Fruit fly (Drosophila melanogaster) whole organism, embryonic: Measurements from ENCODE around the gene FucTA.

ENCODE experiments used
- Abd-B ChIP-seq: fragments of 200-800 bp; sonication (Bioruptor generic); optimal IDR thresholded peaks from 2 replicates; lab custom pipeline; 2018; ENCODE audit warnings: missing biosample characterization, mild to moderate bottlenecking, missing genetic modification characterization, moderate library complexity
- Atf6 ChIP-seq: fragments of 200-800 bp; sonication (Bioruptor generic); IDR thresholded peaks from 2 replicates; pipeline ENCODE4 v1.3.6; 2022; ENCODE audit warnings: missing biosample characterization, missing genetic modification characterization
- Blimp-1 ChIP-seq: fragments of 200-800 bp; sonication (Bioruptor generic); optimal IDR thresholded peaks from 3 replicates; lab custom pipeline; 2018; ENCODE audit warnings: missing biosample characterization, missing genetic modification characterization, mild to moderate bottlenecking, moderate library complexity, missing genetic modification reagents
- CG10267 ChIP-seq: fragments of 200-800 bp; sonication (Bioruptor generic); optimal IDR thresholded peaks from 2 replicates; lab custom pipeline; 2018; ENCODE audit warnings: missing biosample characterization, mild to moderate bottlenecking, missing genetic modification characterization, moderate library complexity
- CG10321 ChIP-seq: fragments of 200-800 bp; sonication (Bioruptor generic); IDR thresholded peaks from 2 replicates; pipeline ENCODE4 v1.3.6; 2022; ENCODE audit warnings: missing biosample characterization, missing genetic modification characterization
- CG13123 ChIP-seq: fragments of 200-800 bp; sonication (Bioruptor generic); optimal IDR thresholded peaks from 2 replicates; lab custom pipeline; 2016; ENCODE audit warnings: missing biosample characterization, missing genetic modification characterization
- CG1647 ChIP-seq: fragments of 200-800 bp; sonication (Bioruptor generic); optimal IDR thresholded peaks from 3 replicates; lab custom pipeline; 2016; ENCODE audit warnings: missing biosample characterization, missing genetic modification characterization
- CG17186 ChIP-seq: fragments of 200-800 bp; sonication (Bioruptor generic); optimal IDR thresholded peaks from 3 replicates; lab custom pipeline; 2017; ENCODE audit warnings: missing biosample characterization, missing genetic modification reagents, missing genetic modification characterization
- CG17612 ChIP-seq: fragments of 200-800 bp; sonication (Bioruptor generic); IDR thresholded peaks from 2 replicates; pipeline ENCODE4 v1.3.6; 2022; ENCODE audit warnings: missing biosample characterization, missing genetic modification characterization
- CG18476 ChIP-seq: fragments of 200-800 bp; sonication (Bioruptor generic); optimal IDR thresholded peaks from 2 replicates; lab custom pipeline; 2016; ENCODE audit warnings: missing biosample characterization, mild to moderate bottlenecking, missing genetic modification characterization
- CG2202 ChIP-seq: fragments of 200-800 bp; sonication (Bioruptor generic); optimal IDR thresholded peaks from 2 replicates; lab custom pipeline; 2018; ENCODE audit warnings: missing biosample characterization, mild to moderate bottlenecking, missing genetic modification characterization
- CG32772 ChIP-seq: fragments of 200-800 bp; sonication (Bioruptor generic); IDR thresholded peaks from 2 replicates; pipeline ENCODE4 v1.3.6; 2022; ENCODE audit warnings: missing biosample characterization, missing genetic modification characterization
- CG33557 ChIP-seq: fragments of 200-800 bp; sonication (Bioruptor generic); optimal IDR thresholded peaks from 2 replicates; lab custom pipeline; 2019; ENCODE audit warnings: missing biosample characterization, mild to moderate bottlenecking, missing genetic modification characterization, moderate library complexity
- CG5180 ChIP-seq: fragments of 200-800 bp; sonication (Bioruptor generic); optimal IDR thresholded peaks from 3 replicates; lab custom pipeline; 2017; ENCODE audit warnings: missing biosample characterization, missing genetic modification characterization, mild to moderate bottlenecking, moderate library complexity, missing genetic modification reagents
- CG6683 ChIP-seq: fragments of 200-800 bp; sonication (Bioruptor generic); optimal IDR thresholded peaks from 2 replicates; lab custom pipeline; 2017; ENCODE audit warnings: missing biosample characterization, mild to moderate bottlenecking, missing genetic modification characterization, missing genetic modification reagents
- CG6813 ChIP-seq: fragments of 200-800 bp; sonication (Bioruptor generic); optimal IDR thresholded peaks from 2 replicates; lab custom pipeline; 2017; ENCODE audit warnings: missing biosample characterization, missing genetic modification characterization, mild to moderate bottlenecking, moderate library complexity, missing genetic modification reagents
- CG7271 ChIP-seq: fragments of 200-800 bp; sonication (Bioruptor generic); optimal IDR thresholded peaks from 2 replicates; lab custom pipeline; 2018; ENCODE audit warnings: missing biosample characterization, mild to moderate bottlenecking, missing genetic modification characterization, moderate library complexity
- CG7839 ChIP-seq: fragments of 200-800 bp; sonication (Bioruptor generic); optimal IDR thresholded peaks from 3 replicates; lab custom pipeline; 2018; ENCODE audit warnings: missing biosample characterization, mild to moderate bottlenecking, missing genetic modification characterization, moderate library complexity
- CG8478 ChIP-seq: fragments of >200 bp; optimal IDR thresholded peaks from 2 replicates; lab custom pipeline; 2018
- Dp ChIP-seq: fragments of 200-800 bp; sonication (Bioruptor generic); optimal IDR thresholded peaks from 2 replicates; lab custom pipeline; 2018; ENCODE audit warnings: missing biosample characterization, mild to moderate bottlenecking, missing genetic modification characterization, moderate library complexity
- Eip74EF ChIP-seq, 2 experiments: fragments of 200-800 bp in 1 of 2; fragments of >200 bp in 1 of 2; sonication (Bioruptor generic) in 1 of 2; optimal IDR thresholded peaks; 2 replicates each; lab custom pipeline; 2017 to 2019; ENCODE audit warnings: missing biosample characterization in 2 of 2, missing genetic modification characterization in 2 of 2, mild to moderate bottlenecking in 1 of 2, moderate library complexity in 1 of 2
- Ets97D ChIP-seq: fragments of 200-800 bp; sonication (Bioruptor generic); optimal IDR thresholded peaks from 3 replicates; lab custom pipeline; 2016; ENCODE audit warnings: missing biosample characterization, missing genetic modification characterization
- Gsc ChIP-seq: fragments of 200-800 bp; sonication (Bioruptor generic); IDR thresholded peaks from 2 replicates; pipeline ENCODE4 v1.3.6; 2022; ENCODE audit warnings: missing biosample characterization, missing genetic modification characterization
- Hand ChIP-seq: fragments of 200-800 bp; sonication (Bioruptor generic); optimal IDR thresholded peaks from 2 replicates; lab custom pipeline; 2017; ENCODE audit warnings: mild to moderate bottlenecking, missing biosample characterization, missing genetic modification reagents, missing genetic modification characterization
- HmgZ ChIP-seq: fragments of 200-800 bp; sonication (Bioruptor generic); optimal IDR thresholded peaks from 2 replicates; lab custom pipeline; 2018; ENCODE audit warnings: missing biosample characterization, mild to moderate bottlenecking, missing genetic modification characterization
- Lim3 ChIP-seq: fragments of 200-800 bp; sonication (Bioruptor generic); IDR thresholded peaks from 2 replicates; pipeline ENCODE4 v1.3.6; 2022; ENCODE audit warnings: missing biosample characterization, missing genetic modification characterization
- Mes4 ChIP-seq: fragments of 200-800 bp; sonication (Bioruptor generic); optimal IDR thresholded peaks from 2 replicates; lab custom pipeline; 2016; ENCODE audit warnings: missing biosample characterization, missing genetic modification characterization
- NK7.1 ChIP-seq: fragments of 200-800 bp; sonication (Bioruptor generic); optimal IDR thresholded peaks from 3 replicates; lab custom pipeline; 2016; ENCODE audit warnings: missing biosample characterization, missing genetic modification characterization
- Nf-YA ChIP-seq: fragments of 200-800 bp; sonication (Bioruptor generic); IDR thresholded peaks from 2 replicates; pipeline ENCODE4 v1.3.6; 2022; ENCODE audit warnings: missing biosample characterization, missing genetic modification characterization
- Oaz ChIP-seq: fragments of 200-800 bp; sonication (Bioruptor generic); IDR thresholded peaks from 2 replicates; pipeline ENCODE4 v1.3.6; 2022; ENCODE audit warnings: missing biosample characterization, missing genetic modification characterization
- Poxn ChIP-seq: fragments of 200-800 bp; sonication (Bioruptor generic); IDR thresholded peaks from 2 replicates; pipeline ENCODE4 v1.3.6; 2022; ENCODE audit warnings: missing biosample characterization, missing genetic modification characterization
- Xrp1 ChIP-seq: fragments of 200-800 bp; sonication (Bioruptor generic); IDR thresholded peaks from 2 replicates; pipeline ENCODE4 v1.3.6; 2022; ENCODE audit warnings: missing biosample characterization, missing genetic modification characterization
- YL-1 ChIP-seq: fragments of 200-800 bp; sonication (Bioruptor generic); optimal IDR thresholded peaks from 3 replicates; lab custom pipeline; 2017; ENCODE audit warnings: missing biosample characterization, mild to moderate bottlenecking, missing genetic modification characterization
- ase ChIP-seq: fragments of 200-800 bp; sonication (Bioruptor generic); IDR thresholded peaks from 3 replicates; pipeline ENCODE4 v1.3.6; 2022; ENCODE audit warnings: missing biosample characterization, missing genetic modification characterization
- cad ChIP-seq: fragments of >200 bp; optimal IDR thresholded peaks from 2 replicates; lab custom pipeline; 2017; ENCODE audit warnings: missing biosample characterization, missing genetic modification characterization
- crc ChIP-seq: fragments of 200-800 bp; sonication (Bioruptor generic); optimal IDR thresholded peaks from 2 replicates; lab custom pipeline; 2016; ENCODE audit warnings: missing biosample characterization, missing genetic modification characterization
- dan ChIP-seq: fragments of 200-800 bp; sonication (Bioruptor generic); IDR thresholded peaks from 2 replicates; pipeline ENCODE4 v1.3.6; 2022; ENCODE audit warnings: missing biosample characterization, missing genetic modification characterization
- dm ChIP-seq: fragments of 200-800 bp; sonication (Bioruptor generic); optimal IDR thresholded peaks from 3 replicates; lab custom pipeline; 2016; ENCODE audit warnings: missing biosample characterization, missing genetic modification characterization
- dmrt99B ChIP-seq: fragments of 200-800 bp; sonication (Bioruptor generic); optimal IDR thresholded peaks from 2 replicates; lab custom pipeline; 2018; ENCODE audit warnings: missing biosample characterization, mild to moderate bottlenecking, missing genetic modification characterization, moderate library complexity
- dysf ChIP-seq: fragments of 200-800 bp; sonication (Bioruptor generic); IDR thresholded peaks from 3 replicates; pipeline ENCODE4 v1.3.6; 2022; ENCODE audit warnings: missing biosample characterization, missing genetic modification characterization
- fd96Cb ChIP-seq: fragments of 200-800 bp; sonication (Bioruptor generic); optimal IDR thresholded peaks from 2 replicates; lab custom pipeline; 2018; ENCODE audit warnings: missing biosample characterization, mild to moderate bottlenecking, missing genetic modification characterization, moderate library complexity
- gcm2 ChIP-seq: fragments of 200-800 bp; sonication (Bioruptor generic); optimal IDR thresholded peaks from 2 replicates; lab custom pipeline; 2016; ENCODE audit warnings: missing biosample characterization, missing genetic modification characterization
- klu ChIP-seq: fragments of 200-800 bp; sonication (Bioruptor generic); IDR thresholded peaks from 2 replicates; pipeline ENCODE4 v1.3.6; 2022; ENCODE audit warnings: missing biosample characterization, missing genetic modification characterization
- pfk ChIP-seq: fragments of 200-800 bp; sonication (Bioruptor generic); optimal IDR thresholded peaks from 2 replicates; lab custom pipeline; 2018; ENCODE audit warnings: missing biosample characterization, mild to moderate bottlenecking, missing genetic modification characterization, moderate library complexity
- prd ChIP-seq, 3 experiments: fragments of >200 bp in 2 of 3; fragments of 200-800 bp in 1 of 3; sonication (Bioruptor generic) in 1 of 3; optimal IDR thresholded peaks in 2 of 3; IDR thresholded peaks in 1 of 3; 2 replicates in 2 of 3; 3 replicates in 1 of 3; pipeline versions ENCODE4 v1.3.6 to Lab custom; 2017 to 2022; ENCODE audit warnings: missing biosample characterization in 1 of 3, missing genetic modification characterization in 1 of 3
- psq ChIP-seq: fragments of 200-800 bp; sonication (Bioruptor generic); optimal IDR thresholded peaks from 2 replicates; lab custom pipeline; 2017; ENCODE audit warnings: missing biosample characterization, missing genetic modification characterization
- sr ChIP-seq: fragments of 200-800 bp; sonication (Bioruptor generic); IDR thresholded peaks from 3 replicates; pipeline ENCODE4 v1.3.6; 2022; ENCODE audit warnings: missing biosample characterization, missing genetic modification characterization
- tgo ChIP-seq: fragments of 200-800 bp; sonication (Bioruptor generic); IDR thresholded peaks from 3 replicates; pipeline ENCODE4 v1.3.6; 2022; ENCODE audit warnings: missing biosample characterization, missing genetic modification characterization
- zf30C ChIP-seq: fragments of 200-800 bp; sonication (Bioruptor generic); optimal IDR thresholded peaks from 3 replicates; lab custom pipeline; 2018; ENCODE audit warnings: missing biosample characterization, mild to moderate bottlenecking, missing genetic modification characterization

Gene FucTA

DNA sequence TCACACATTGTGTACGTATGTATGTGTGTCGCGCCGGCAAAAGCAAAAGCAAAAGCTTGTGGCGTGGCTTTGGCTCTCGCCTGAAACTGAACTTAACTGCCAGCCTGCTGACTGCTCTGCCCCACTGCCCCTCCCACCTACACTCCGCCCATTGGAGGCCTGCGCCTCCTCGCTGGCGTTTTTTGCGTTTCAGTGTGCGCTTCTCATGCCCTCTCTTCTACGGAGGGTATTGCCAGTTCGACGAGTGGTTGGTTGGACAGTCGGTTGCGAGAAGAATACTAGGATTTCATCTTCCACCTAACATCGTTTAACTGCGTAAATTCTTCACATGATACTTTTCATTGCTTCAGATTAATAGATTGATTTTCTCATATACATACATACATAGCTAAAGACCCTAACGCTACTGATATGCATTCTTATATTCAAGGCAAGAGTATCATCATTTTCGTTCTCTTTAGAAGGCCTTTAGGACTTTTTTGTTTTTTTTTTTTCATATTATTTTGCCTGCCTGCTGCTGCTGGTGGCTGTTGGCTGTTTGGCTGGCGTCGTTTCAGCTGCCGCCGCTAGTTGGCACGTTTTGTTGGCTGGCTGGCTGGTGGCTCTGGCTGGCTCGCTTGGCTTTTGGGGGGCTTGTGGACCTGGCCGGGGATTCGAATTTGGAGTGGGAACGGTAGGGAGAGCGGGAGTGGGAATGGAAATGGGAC lies 41.9 kb upstream of the FucTA start (continued):
- TF ChIP-seq CG6813: peak; percentile 31
- no peak for TF ChIP-seq prd (optimal IDR thresholded peaks at IDR 0.05; lab: Kevin White, UChicago)
- peak; percentile 72; the same call in 2 of the 3 replicates for TF ChIP-seq prd (GFP tag; IDR thresholded peaks at IDR 0.05; lab: Robert Waterston, UW)
- peak; percentile 71 for TF ChIP-seq CG32772
- TF ChIP-seq fd96Cb: peak; percentile 22
- TF ChIP-seq Lim3: no peak
- TF ChIP-seq dmrt99B (tag; lab: Kevin White, UChicago): peak; percentile 70
- TF ChIP-seq CG7839 (tag; lab: Kevin White, UChicago): peak; percentile 69
- TF ChIP-seq Oaz: 0 out of 2 replicates have a peak, but pooled peaks have one; percentile 32
- no peak for TF ChIP-seq CG10321
- no peak for TF ChIP-seq CG13123 (GFP tag; lab: Kevin White, UChicago)
- no peak for TF ChIP-seq YL-1 (GFP tag; lab: Kevin White, UChicago)
- TF ChIP-seq Blimp-1 (GFP tag; lab: Kevin White, UChicago): peak; percentile 3
- no peak for TF ChIP-seq CG18476 (GFP tag; lab: Kevin White, UChicago)
- TF ChIP-seq CG5180 (GFP tag; lab: Kevin White, UChicago): peak; percentile 50
- TF ChIP-seq Nf-YA (GFP tag; lab: Robert Waterston, UW): no peak
- TF ChIP-seq psq (GFP tag; lab: Kevin White, UChicago): no peak
- TF ChIP-seq CG10267 (tag; lab: Kevin White, UChicago): peak; percentile 20
- TF ChIP-seq CG7271 (tag; lab: Kevin White, UChicago): no peak
- peak; percentile 24 for TF ChIP-seq Hand
- no peak for TF ChIP-seq CG17612
- TF ChIP-seq CG8478 (lab: Kevin White, UChicago): no peak
- no peak for TF ChIP-seq Eip74EF (GFP tag; optimal IDR thresholded peaks at IDR 0.05; lab: Kevin White, UChicago)
- peak; percentile 48 for TF ChIP-seq Mes4 (GFP tag; lab: Kevin White, UChicago)
- peak; percentile 75 for TF ChIP-seq dysf (GFP tag; lab: Robert Waterston, UW)
- TF ChIP-seq CG2202 (tag; lab: Kevin White, UChicago): no peak
- TF ChIP-seq Xrp1: peak; percentile 48
- peak; percentile 16 for TF ChIP-seq crc
- TF ChIP-seq cad (GFP tag; lab: Kevin White, UChicago): no peak
- TF ChIP-seq CG6683 (GFP tag; lab: Kevin White, UChicago): no peak
- TF ChIP-seq CG1647 (GFP tag; lab: Kevin White, UChicago): no peak
- TF ChIP-seq gcm2: no peak
- TF ChIP-seq Poxn: no peak
- TF ChIP-seq Abd-B (GFP tag; lab: Kevin White, UChicago): peak; percentile 26
- no peak for TF ChIP-seq HmgZ (tag; lab: Kevin White, UChicago)
- no peak; the same call in 1 of the 3 replicates for TF ChIP-seq tgo
- no peak for TF ChIP-seq zf30C
- TF ChIP-seq Ets97D (GFP tag; lab: Kevin White, UChicago): peak; percentile 2
- TF ChIP-seq dm: no peak
- 0 out of 2 replicates have a peak, but pooled peaks have one; percentile 36 for TF ChIP-seq Gsc (GFP tag; lab: Robert Waterston, UW)
- peak; percentile 60 for TF ChIP-seq NK7.1 (GFP tag; lab: Kevin White, UChicago)
- no peak for TF ChIP-seq pfk
- TF ChIP-seq sr (GFP tag; lab: Robert Waterston, UW): no peak
- no peak for TF ChIP-seq CG33557 (GFP tag; lab: Kevin White, UChicago)
- TF ChIP-seq CG17186 (GFP tag; lab: Kevin White, UChicago): no peak
- TF ChIP-seq dan (GFP tag; lab: Robert Waterston, UW): no peak
- TF ChIP-seq Dp (GFP tag; lab: Kevin White, UChicago): no peak
- no peak for TF ChIP-seq ase
- TF ChIP-seq klu: peak; percentile 62; the same call in 1 of the 2 replicates
- TF ChIP-seq Atf6: peak; percentile 53; the same call in 1 of the 2 replicates
